Worm (Caenorhabditis elegans): ENCODE results near the gene rsp-2.

rsp-2 gene

DNA sequence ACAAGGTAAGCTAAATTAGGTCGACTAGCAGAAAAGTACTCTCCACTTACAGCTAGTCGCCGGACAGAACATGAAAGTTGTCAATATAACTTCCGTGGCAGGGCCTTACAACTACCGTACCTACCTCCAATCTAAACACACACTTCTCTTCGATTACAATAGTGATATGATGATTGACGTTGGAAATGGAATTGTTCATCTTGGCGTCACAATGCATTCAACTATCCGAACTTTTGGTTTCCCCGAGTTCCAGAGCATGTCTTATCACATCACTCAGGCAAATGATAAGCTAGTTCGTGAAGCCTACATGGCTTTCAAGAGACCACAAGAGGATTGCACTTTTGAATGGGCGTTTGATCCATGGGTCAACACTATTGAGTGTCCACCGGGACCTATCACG, 25.4 kb downstream of the rsp-2 start:
- TF ChIP-seq ztf-23 (GFP tag; IDR thresholded peaks at IDR 0.05), result no peak
- TF ChIP-seq cog-1 (tag; optimal IDR thresholded peaks at IDR 0.05), result no peak
- TF ChIP-seq ztf-29 (GFP tag; IDR thresholded peaks at IDR 0.05), result no peak
- TF ChIP-seq ref-1 (GFP tag; conservative IDR thresholded peaks at IDR 0.05), result no peak
- no peak for TF ChIP-seq klf-2 (GFP tag; conservative IDR thresholded peaks at IDR 0.05)
- no peak for TF ChIP-seq T22C8.4 (GFP tag; IDR thresholded peaks at IDR 0.05)
- TF ChIP-seq med-1 (GFP tag; optimal IDR thresholded peaks at IDR 0.05; ENCODE audit: insufficient read depth), result no peak
- TF ChIP-seq flt-1 (GFP tag; IDR thresholded peaks at IDR 0.05), result no peak
- TF ChIP-seq tab-1 (GFP tag; IDR thresholded peaks at IDR 0.05), result no peak

DNA sequence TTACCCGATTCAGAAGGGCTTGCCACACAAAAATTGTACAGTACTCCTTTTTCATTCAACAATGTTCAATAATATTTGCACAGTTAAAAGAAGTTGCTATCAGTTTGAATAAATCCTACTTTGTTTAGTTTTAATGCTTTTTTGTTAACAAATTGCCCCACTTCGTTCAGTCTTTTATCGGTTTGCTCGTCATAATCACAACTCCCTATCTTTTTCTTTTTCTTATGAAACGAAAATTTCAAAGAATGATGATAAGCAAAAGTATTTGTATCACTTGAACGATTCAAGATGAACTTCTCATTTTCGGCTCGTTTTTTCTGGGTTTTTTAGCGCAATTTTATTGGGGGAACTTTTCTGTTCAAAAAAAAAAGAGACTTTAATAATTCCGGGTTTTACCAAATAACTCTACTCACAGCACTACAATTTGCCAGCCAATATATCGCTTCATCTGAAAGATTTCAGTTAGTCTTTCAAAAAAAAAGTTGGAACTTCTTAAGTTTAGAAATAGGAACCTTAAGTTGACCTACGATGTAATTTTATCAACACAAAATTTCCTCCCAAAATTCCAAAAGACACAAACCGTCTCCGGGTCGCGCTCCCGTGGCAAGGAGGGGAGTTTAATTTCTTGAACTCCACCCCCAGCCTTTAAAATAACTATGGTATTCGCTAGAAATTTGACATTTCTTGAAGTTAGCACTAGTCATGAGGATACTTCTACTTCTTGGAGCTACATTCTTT, 28.0 kb downstream of the rsp-2 start, which contains the start of gene C05D12.3:
Gene C05D12.3, plus strand, starts transcription at position 688 of the 738 bp plus-strand sequence.
- TF ChIP-seq cog-1 (tag; optimal IDR thresholded peaks at IDR 0.05) (no peak), ztf-23 (GFP tag; IDR thresholded peaks at IDR 0.05) (no peak), med-1 (GFP tag; optimal IDR thresholded peaks at IDR 0.05; ENCODE audit: insufficient read depth) (no peak), flt-1 (GFP tag; IDR thresholded peaks at IDR 0.05) (no peak)

DNA sequence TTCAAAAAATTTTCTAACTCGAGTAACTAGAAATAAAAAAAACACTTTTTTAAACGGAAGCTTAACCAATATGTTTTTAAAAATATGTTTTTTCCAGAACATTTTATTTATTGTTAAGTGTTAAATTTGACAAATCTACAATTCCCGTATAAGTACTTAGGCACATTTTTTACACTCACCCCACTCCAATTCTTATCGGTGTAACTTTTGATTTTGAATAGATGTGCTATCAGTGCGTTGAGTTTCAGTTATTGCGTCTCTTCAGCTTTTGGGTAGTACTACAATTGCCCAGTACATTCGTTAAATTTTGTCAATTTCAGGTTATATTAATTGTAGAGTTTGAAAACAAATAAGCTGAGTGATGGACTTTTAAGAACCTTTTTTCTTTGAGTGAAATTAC, 28.7 kb downstream of the rsp-2 start:
- TF ChIP-seq ztf-23 (GFP tag; IDR thresholded peaks at IDR 0.05) (no peak), klf-2 (GFP tag; conservative IDR thresholded peaks at IDR 0.05) (no peak), tab-1 (GFP tag; IDR thresholded peaks at IDR 0.05) (no peak), cog-1 (tag; optimal IDR thresholded peaks at IDR 0.05) (no peak), ztf-29 (GFP tag; IDR thresholded peaks at IDR 0.05) (no peak), flt-1 (GFP tag; IDR thresholded peaks at IDR 0.05) (no peak), T22C8.4 (GFP tag; IDR thresholded peaks at IDR 0.05) (no peak), ref-1 (GFP tag; conservative IDR thresholded peaks at IDR 0.05) (no peak), med-1 (GFP tag; optimal IDR thresholded peaks at IDR 0.05; ENCODE audit: insufficient read depth) (no peak)

DNA sequence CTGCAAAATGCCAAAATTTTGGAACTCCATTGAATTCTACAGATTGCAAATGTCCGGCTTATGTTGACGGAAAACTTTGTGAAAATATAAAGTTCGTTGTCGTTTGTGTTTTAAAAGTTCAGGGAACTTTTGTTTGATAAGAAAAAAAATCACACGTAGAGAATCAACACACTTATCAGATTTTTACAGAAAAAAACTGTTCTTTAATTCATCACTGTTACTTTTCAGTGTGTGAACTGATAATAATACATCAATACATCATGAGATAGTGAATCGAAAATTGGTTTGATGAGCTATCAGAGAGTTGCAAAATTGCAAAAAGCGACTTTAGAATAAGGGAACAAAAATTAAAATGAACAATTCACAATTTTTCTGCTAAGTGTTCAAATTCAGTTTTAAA, 34.3 kb downstream of the rsp-2 start:
- TF ChIP-seq klf-2 (GFP tag; conservative IDR thresholded peaks at IDR 0.05) (no peak), cog-1 (tag; optimal IDR thresholded peaks at IDR 0.05) (no peak), tab-1 (GFP tag; IDR thresholded peaks at IDR 0.05) (no peak), flt-1 (GFP tag; IDR thresholded peaks at IDR 0.05) (no peak), ref-1 (GFP tag; conservative IDR thresholded peaks at IDR 0.05) (no peak), med-1 (GFP tag; optimal IDR thresholded peaks at IDR 0.05; ENCODE audit: insufficient read depth) (no peak), ztf-29 (GFP tag; IDR thresholded peaks at IDR 0.05) (no peak), ztf-23 (GFP tag; IDR thresholded peaks at IDR 0.05) (no peak), T22C8.4 (GFP tag; IDR thresholded peaks at IDR 0.05) (no peak)

DNA sequence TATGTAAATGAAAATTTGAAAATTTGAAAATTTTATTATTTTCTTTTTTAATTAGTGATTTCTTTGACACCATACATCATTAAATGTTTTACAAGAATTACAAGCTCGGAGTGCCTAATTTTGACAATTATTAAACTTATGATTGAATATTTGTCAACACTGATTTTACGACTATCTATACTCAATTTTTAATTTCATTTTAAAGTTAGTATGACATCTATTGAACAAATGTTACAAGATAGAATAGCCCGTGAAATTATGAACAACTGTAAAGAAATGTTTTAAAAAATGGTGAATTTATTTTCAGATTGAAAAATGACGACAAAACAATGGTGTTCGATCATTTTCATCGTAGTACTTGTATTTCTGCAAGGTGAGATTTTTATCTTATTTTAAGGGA, 34.8 kb downstream of the rsp-2 start, which contains the start of gene C05D12.2:
Gene C05D12.2, plus strand, starts transcription at position 301 of the 400 bp plus-strand sequence.
- no peak for TF ChIP-seq tab-1 (GFP tag; IDR thresholded peaks at IDR 0.05)
- no peak for TF ChIP-seq T22C8.4 (GFP tag; IDR thresholded peaks at IDR 0.05)
- no peak for TF ChIP-seq klf-2 (GFP tag; conservative IDR thresholded peaks at IDR 0.05)
- no peak for TF ChIP-seq med-1 (GFP tag; optimal IDR thresholded peaks at IDR 0.05; ENCODE audit: insufficient read depth)
- no peak for TF ChIP-seq ztf-23 (GFP tag; IDR thresholded peaks at IDR 0.05)
- TF ChIP-seq flt-1 (GFP tag; IDR thresholded peaks at IDR 0.05), result no peak

DNA sequence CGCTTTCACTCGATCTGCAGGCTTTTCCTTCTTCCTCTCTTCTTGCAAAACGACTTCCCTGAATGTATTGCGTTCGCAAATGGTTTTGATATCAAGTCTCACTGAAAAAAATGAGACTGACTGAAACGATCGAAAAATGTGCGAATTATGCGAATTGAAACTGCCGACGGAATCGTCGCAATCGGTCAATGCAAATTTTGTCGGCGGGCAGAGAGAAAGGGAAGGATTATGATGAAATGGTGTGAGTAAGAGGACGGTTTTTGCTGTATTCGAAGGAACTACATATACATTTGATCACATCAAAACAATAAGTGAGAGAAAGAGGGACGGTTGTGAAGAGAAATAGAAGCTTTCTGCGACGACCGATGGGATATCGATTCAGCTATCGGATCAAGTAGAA, 37.1 kb downstream of the rsp-2 start, which contains the start of gene C05D12.1:
Gene C05D12.1, minus strand, starts transcription at position 101 of the 400 bp plus-strand sequence.
- TF ChIP-seq ztf-29 (GFP tag; IDR thresholded peaks at IDR 0.05), result no peak
- no peak for TF ChIP-seq ztf-23 (GFP tag; IDR thresholded peaks at IDR 0.05)
- TF ChIP-seq flt-1 (GFP tag; IDR thresholded peaks at IDR 0.05), result no peak
- TF ChIP-seq tab-1 (GFP tag; IDR thresholded peaks at IDR 0.05), result no peak
- TF ChIP-seq med-1 (GFP tag; optimal IDR thresholded peaks at IDR 0.05; ENCODE audit: insufficient read depth), result no peak
- no peak for TF ChIP-seq cog-1 (tag; optimal IDR thresholded peaks at IDR 0.05)
- TF ChIP-seq ref-1 (GFP tag; conservative IDR thresholded peaks at IDR 0.05), result no peak
- no peak for TF ChIP-seq klf-2 (GFP tag; conservative IDR thresholded peaks at IDR 0.05)
- TF ChIP-seq T22C8.4 (GFP tag; IDR thresholded peaks at IDR 0.05), result no peak

DNA sequence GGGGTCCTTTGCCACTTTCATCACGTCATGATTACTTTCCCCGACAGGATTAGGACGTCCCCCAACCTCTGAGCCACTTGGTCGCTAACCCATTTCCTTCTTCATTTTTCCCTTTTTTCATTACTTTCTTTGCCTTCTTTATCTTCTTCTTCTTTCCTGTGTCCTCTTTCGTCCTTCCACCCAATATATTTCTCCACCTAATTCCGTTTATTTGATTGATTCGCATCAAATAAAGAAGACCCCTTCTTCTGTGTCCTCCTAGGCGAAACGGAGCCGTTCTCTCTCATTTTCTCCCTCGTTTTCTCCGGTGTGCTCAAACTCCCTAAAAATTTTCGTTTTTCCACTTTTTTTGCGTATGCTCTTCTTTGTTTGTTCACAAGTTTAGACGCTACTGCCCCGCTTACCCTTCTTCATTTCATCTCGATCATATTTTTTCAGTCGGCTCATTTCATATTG, 43.0 kb downstream of the rsp-2 start, which contains the start of gene C05D12.7:
Gene C05D12.7, plus strand, starts transcription at position 406 of the 456 bp plus-strand sequence.
- TF ChIP-seq tab-1 (GFP tag; IDR thresholded peaks at IDR 0.05) (no peak), med-1 (GFP tag; optimal IDR thresholded peaks at IDR 0.05; ENCODE audit: insufficient read depth) (no peak), flt-1 (GFP tag; IDR thresholded peaks at IDR 0.05) (no peak), T22C8.4 (GFP tag; IDR thresholded peaks at IDR 0.05) (no peak), cog-1 (tag; optimal IDR thresholded peaks at IDR 0.05) (no peak), ref-1 (GFP tag; conservative IDR thresholded peaks at IDR 0.05) (no peak), ztf-29 (GFP tag; IDR thresholded peaks at IDR 0.05) (no peak), klf-2 (GFP tag; conservative IDR thresholded peaks at IDR 0.05) (no peak), ztf-23 (GFP tag; IDR thresholded peaks at IDR 0.05) (no peak)
